Worm (Caenorhabditis elegans): Measurements from ENCODE around the gene F19C7.8.
A peak's percentile ranks its signal among the peaks of the same experiment; 100 is the strongest.

F19C7.8 gene

ce11 chrIV:4602565-4602964, 35.3 kb downstream of the F19C7.8 start, which contains the start of gene F19C7.4:
Gene F19C7.4, plus strand, starts transcription at chrIV:4602865.
- TF ChIP-seq nhr-77 (tag; optimal IDR thresholded peaks at IDR 0.05) (no peak), lin-39 (tag; optimal IDR thresholded peaks at IDR 0.05) (no peak), nhr-23 (tag; optimal IDR thresholded peaks at IDR 0.05) (no peak), ztf-11 (tag; optimal IDR thresholded peaks at IDR 0.05) (no peak), unc-62 (GFP tag; optimal IDR thresholded peaks at IDR 0.05) (no peak), ceh-16 (tag; optimal IDR thresholded peaks at IDR 0.05) (no peak), fkh-10 (GFP tag; optimal IDR thresholded peaks at IDR 0.05) (no peak), zag-1 (tag; optimal IDR thresholded peaks at IDR 0.05) (no peak), egl-5 (tag; optimal IDR thresholded peaks at IDR 0.05) (no peak), skn-1 (tag; optimal IDR thresholded peaks at IDR 0.05) (no peak), unc-39 (tag; optimal IDR thresholded peaks at IDR 0.05) (no peak), jun-1 (tag; optimal IDR thresholded peaks at IDR 0.05) (no peak), pqm-1 (tag; optimal IDR thresholded peaks at IDR 0.05) (no peak), egl-27 (tag; optimal IDR thresholded peaks at IDR 0.05) (no peak), mml-1 (tag; optimal IDR thresholded peaks at IDR 0.05) (no peak)

ce11 chrIV:4599352-4600004, 38.4 kb downstream of the F19C7.8 start, which contains the start of gene F19C7.2:
Gene F19C7.2, plus strand, starts transcription at chrIV:4599954.
- TF ChIP-seq elt-3 (tag; optimal IDR thresholded peaks at IDR 0.05): no peak
- no peak for TF ChIP-seq fos-1 (tag; optimal IDR thresholded peaks at IDR 0.05)
- no peak for TF ChIP-seq lin-15B (tag; optimal IDR thresholded peaks at IDR 0.05)
- TF ChIP-seq mdl-1 (tag; optimal IDR thresholded peaks at IDR 0.05): no peak
- TF ChIP-seq nhr-23 (tag; optimal IDR thresholded peaks at IDR 0.05): no peak
- TF ChIP-seq elt-2 (tag; optimal IDR thresholded peaks at IDR 0.05): peak; percentile 67
- TF ChIP-seq tbx-2 (tag; optimal IDR thresholded peaks at IDR 0.05): no peak
- no peak for TF ChIP-seq egl-5 (tag; optimal IDR thresholded peaks at IDR 0.05)
- peak; percentile 66 for TF ChIP-seq pqm-1 (tag; optimal IDR thresholded peaks at IDR 0.05)
- TF ChIP-seq eor-1 (tag; optimal IDR thresholded peaks at IDR 0.05): no peak
- TF ChIP-seq ama-1 (optimal IDR thresholded peaks at IDR 0.05): no peak
- no peak for TF ChIP-seq ceh-82 (tag; optimal IDR thresholded peaks at IDR 0.05)
- TF ChIP-seq nhr-43 (tag; optimal IDR thresholded peaks at IDR 0.05; ENCODE audit: poor library complexity, severe bottlenecking): no peak
- no peak for TF ChIP-seq jun-1 (tag; optimal IDR thresholded peaks at IDR 0.05)

- no peak for TF ChIP-seq elt-1 (tag; optimal IDR thresholded peaks at IDR 0.05)
- no peak for TF ChIP-seq unc-39 (tag; optimal IDR thresholded peaks at IDR 0.05)
- TF ChIP-seq ama-1 (optimal IDR thresholded peaks at IDR 0.05): no peak
- TF ChIP-seq unc-62 (GFP tag; optimal IDR thresholded peaks at IDR 0.05): no peak
- TF ChIP-seq pha-4 (tag; optimal IDR thresholded peaks at IDR 0.05): no peak
- no peak for TF ChIP-seq nhr-43 (tag; optimal IDR thresholded peaks at IDR 0.05; ENCODE audit: poor library complexity, severe bottlenecking)
These were observed 41.1 kb downstream of the F19C7.8 start, which contains the start of gene F19C7.3 for ce11 chrIV:4596824-4597223. Gene F19C7.3, plus strand, starts transcription at chrIV:4597124.

- TF ChIP-seq ceh-16 (tag; optimal IDR thresholded peaks at IDR 0.05): no peak
- TF ChIP-seq pha-4 (tag; optimal IDR thresholded peaks at IDR 0.05): peak; percentile 62
These were observed 49.5 kb downstream of the F19C7.8 start for ce11 chrIV:4588408-4588807.

ce11 chrIV:4587532-4587931, 50.4 kb downstream of the F19C7.8 start:
- TF ChIP-seq ceh-9 (tag; optimal IDR thresholded peaks at IDR 0.05) (no peak), nhr-43 (tag; optimal IDR thresholded peaks at IDR 0.05; ENCODE audit: poor library complexity, severe bottlenecking) (no peak), nhr-76 (tag; optimal IDR thresholded peaks at IDR 0.05) (no peak), ceh-28 (tag; optimal IDR thresholded peaks at IDR 0.05) (no peak), nhr-28 (tag; optimal IDR thresholded peaks at IDR 0.05) (no peak)

- TF ChIP-seq zag-1 (tag; optimal IDR thresholded peaks at IDR 0.05) (no peak), mml-1 (tag; optimal IDR thresholded peaks at IDR 0.05) (no peak), fkh-10 (GFP tag; optimal IDR thresholded peaks at IDR 0.05) (peak; percentile 97), nfya-1 (tag; optimal IDR thresholded peaks at IDR 0.05; ENCODE audit: insufficient read depth) (peak; percentile 49), ceh-9 (tag; optimal IDR thresholded peaks at IDR 0.05) (no peak), ceh-28 (tag; optimal IDR thresholded peaks at IDR 0.05) (no peak), lin-15B (tag; optimal IDR thresholded peaks at IDR 0.05) (peak; percentile 6), mdl-1 (tag; optimal IDR thresholded peaks at IDR 0.05) (no peak), lsy-12 (tag; optimal IDR thresholded peaks at IDR 0.05) (no peak), nhr-23 (tag; optimal IDR thresholded peaks at IDR 0.05) (no peak), nhr-28 (tag; optimal IDR thresholded peaks at IDR 0.05) (no peak), sea-2 (GFP tag; optimal IDR thresholded peaks at IDR 0.05) (peak; percentile 17), eor-1 (tag; optimal IDR thresholded peaks at IDR 0.05) (no peak), ceh-16 (tag; optimal IDR thresholded peaks at IDR 0.05) (no peak), pha-4 (tag; optimal IDR thresholded peaks at IDR 0.05) (no peak)
These were observed 51.9 kb downstream of the F19C7.8 start for ce11 chrIV:4585991-4586390.

Data from whole organism, L3 larva.